Worm (Caenorhabditis elegans): Measurements from ENCODE around the gene mtg-1.

Gene mtg-1

ce11 chrIII:1584216-1584715 lies 50.7 kb downstream of the mtg-1 start:
- TF ChIP-seq elt-3 (tag; optimal IDR thresholded peaks at IDR 0.05): no peak
- no peak for TF ChIP-seq ztf-4 (tag; optimal IDR thresholded peaks at IDR 0.05)
- no peak for TF ChIP-seq ama-1 (optimal IDR thresholded peaks at IDR 0.05)
- TF ChIP-seq nhr-129 (tag; optimal IDR thresholded peaks at IDR 0.05): no peak
- TF ChIP-seq mbf-1 (tag; optimal IDR thresholded peaks at IDR 0.05): no peak
- no peak for TF ChIP-seq gmeb-1 (tag; optimal IDR thresholded peaks at IDR 0.05)
- no peak for TF ChIP-seq skn-1 (tag; optimal IDR thresholded peaks at IDR 0.05)
- no peak for TF ChIP-seq lsy-2 (tag; optimal IDR thresholded peaks at IDR 0.05)
- TF ChIP-seq ztf-1 (GFP tag; conservative IDR thresholded peaks at IDR 0.05): no peak
- TF ChIP-seq unc-55 (GFP tag; optimal IDR thresholded peaks at IDR 0.05): no peak
- no peak for TF ChIP-seq sem-4 (tag; optimal IDR thresholded peaks at IDR 0.05)
- TF ChIP-seq alr-1 (tag; optimal IDR thresholded peaks at IDR 0.05): no peak
- TF ChIP-seq ZK546.5 (tag; optimal IDR thresholded peaks at IDR 0.05): no peak
- no peak for TF ChIP-seq nhr-77 (tag; optimal IDR thresholded peaks at IDR 0.05)
- TF ChIP-seq C34F6.9 (tag; optimal IDR thresholded peaks at IDR 0.05): no peak
- no peak for TF ChIP-seq nhr-237 (tag; optimal IDR thresholded peaks at IDR 0.05)
- no peak for TF ChIP-seq peb-1 (tag; optimal IDR thresholded peaks at IDR 0.05)
